Worm (Caenorhabditis elegans) whole organism, L2 larva: ENCODE data around the gene C14E2.4.

ENCODE experiments used
- C34F6.9 ChIP-seq: fragments of 150-350 bp; optimal IDR thresholded peaks from 2 replicates; lab custom pipeline; 2014; ENCODE audit warnings: missing biosample characterization, missing genetic modification characterization
- F13H6.1 ChIP-seq: sonication (generic microtip); optimal IDR thresholded peaks from 2 replicates; lab custom pipeline; 2016; ENCODE audit warnings: missing genetic modification characterization, missing compliant biosample characterization
- R02D3.7 ChIP-seq: fragments of 150-350 bp; optimal IDR thresholded peaks from 2 replicates; lab custom pipeline; 2014; ENCODE audit warnings: missing biosample characterization, missing genetic modification characterization
- Y55F3AM.14 ChIP-seq: fragments of 200-800 bp; sonication (Bioruptor generic); optimal IDR thresholded peaks from 2 replicates; lab custom pipeline; 2018; ENCODE audit warnings: mild to moderate bottlenecking, missing genetic modification characterization, missing compliant biosample characterization
- alr-1 ChIP-seq: fragments of 150-350 bp; optimal IDR thresholded peaks from 2 replicates; lab custom pipeline; 2014; ENCODE audit warnings: missing biosample characterization, missing genetic modification characterization
- ama-1 ChIP-seq: fragments of 150-350 bp; optimal IDR thresholded peaks from 2 replicates; lab custom pipeline; 2018; ENCODE audit warnings: inconsistent platforms
- ceh-16 ChIP-seq: fragments of 150-350 bp; optimal IDR thresholded peaks from 2 replicates; lab custom pipeline; 2014; ENCODE audit warnings: missing biosample characterization, missing genetic modification characterization
- ceh-82 ChIP-seq: fragments of 150-350 bp; optimal IDR thresholded peaks from 2 replicates; lab custom pipeline; 2014; ENCODE audit warnings: missing biosample characterization, missing genetic modification characterization
- crh-2 ChIP-seq: sonication (generic microtip); optimal IDR thresholded peaks from 2 replicates; lab custom pipeline; 2017; ENCODE audit warnings: missing biosample characterization, missing genetic modification characterization
- dmd-4 ChIP-seq: sonication (generic microtip); optimal IDR thresholded peaks from 2 replicates; lab custom pipeline; 2017; ENCODE audit warnings: missing biosample characterization, missing genetic modification characterization
- egl-27 ChIP-seq: sonication (generic microtip); optimal IDR thresholded peaks from 3 replicates; lab custom pipeline; 2017; ENCODE audit warnings: missing biosample characterization, missing genetic modification reagents, missing genetic modification characterization
- elt-1 ChIP-seq: fragments of 150-350 bp; optimal IDR thresholded peaks from 2 replicates; lab custom pipeline; 2014; ENCODE audit warnings: missing biosample characterization, missing genetic modification characterization
- elt-3 ChIP-seq: sonication (generic microtip); optimal IDR thresholded peaks from 2 replicates; lab custom pipeline; 2017; ENCODE audit warnings: missing biosample characterization, missing genetic modification characterization
- fos-1 ChIP-seq: fragments of 150-350 bp; optimal IDR thresholded peaks from 2 replicates; lab custom pipeline; 2014; ENCODE audit warnings: missing biosample characterization, missing genetic modification characterization
- gmeb-1 ChIP-seq: fragments of 150-350 bp; optimal IDR thresholded peaks from 2 replicates; lab custom pipeline; 2014; ENCODE audit warnings: missing biosample characterization, missing genetic modification characterization
- lin-11 ChIP-seq: fragments of 150-350 bp; sonication (generic microtip); optimal IDR thresholded peaks from 2 replicates; lab custom pipeline; 2014; ENCODE audit warnings: missing biosample characterization, missing genetic modification characterization, inconsistent platforms, mixed read lengths
- lsy-2 ChIP-seq, 2 experiments: fragments of 150-350 bp in 1 of 2; sonication (generic microtip) in 1 of 2; optimal IDR thresholded peaks; 2 replicates each; lab custom pipeline; 2014 to 2017; ENCODE audit warnings: missing biosample characterization in 2 of 2, missing genetic modification characterization in 2 of 2
- mab-5 ChIP-seq: fragments of 150-350 bp; optimal IDR thresholded peaks from 2 replicates; lab custom pipeline; 2014; ENCODE audit warnings: missing biosample characterization, missing genetic modification characterization
- mbf-1 ChIP-seq: sonication (generic microtip); optimal IDR thresholded peaks from 2 replicates; lab custom pipeline; 2017; ENCODE audit warnings: missing biosample characterization, missing genetic modification characterization
- mdl-1 ChIP-seq, 2 experiments: fragments of 150-350 bp in 1 of 2; sonication (generic microtip) in 1 of 2; optimal IDR thresholded peaks; 2 replicates each; lab custom pipeline; 2017; ENCODE audit warnings: missing biosample characterization in 2 of 2, missing genetic modification characterization in 2 of 2
- nhr-11 ChIP-seq: fragments of 150-350 bp; optimal IDR thresholded peaks from 2 replicates; lab custom pipeline; 2014; ENCODE audit warnings: missing biosample characterization, missing genetic modification characterization
- nhr-129 ChIP-seq: fragments of 150-350 bp; optimal IDR thresholded peaks from 2 replicates; lab custom pipeline; 2014; ENCODE audit warnings: missing biosample characterization, missing genetic modification characterization
- nhr-21 ChIP-seq: fragments of 150-350 bp; optimal IDR thresholded peaks from 2 replicates; lab custom pipeline; 2014; ENCODE audit warnings: missing biosample characterization, missing genetic modification characterization
- nhr-23 ChIP-seq: fragments of 150-350 bp; optimal IDR thresholded peaks from 2 replicates; lab custom pipeline; 2014; ENCODE audit warnings: missing biosample characterization, missing genetic modification reagents, missing genetic modification characterization
- nhr-237 ChIP-seq: fragments of 150-350 bp; optimal IDR thresholded peaks from 2 replicates; lab custom pipeline; 2014; ENCODE audit warnings: missing biosample characterization, missing genetic modification characterization
- nhr-6 ChIP-seq: fragments of 150-350 bp; optimal IDR thresholded peaks from 2 replicates; lab custom pipeline; 2014; ENCODE audit warnings: missing biosample characterization, missing genetic modification characterization
- nhr-77 ChIP-seq: fragments of 150-350 bp; optimal IDR thresholded peaks from 2 replicates; lab custom pipeline; 2014; ENCODE audit warnings: missing biosample characterization, missing genetic modification characterization
- sem-4 ChIP-seq: fragments of 150-350 bp; optimal IDR thresholded peaks from 2 replicates; lab custom pipeline; 2014; ENCODE audit warnings: missing biosample characterization, missing genetic modification reagents, missing genetic modification characterization
- skn-1 ChIP-seq: sonication (generic microtip); optimal IDR thresholded peaks from 2 replicates; lab custom pipeline; 2017; ENCODE audit warnings: missing biosample characterization, missing genetic modification characterization
- sma-3 ChIP-seq: sonication (generic microtip); optimal IDR thresholded peaks from 2 replicates; lab custom pipeline; 2016; ENCODE audit warnings: missing genetic modification reagents, missing genetic modification characterization, missing compliant biosample characterization
- sma-9 ChIP-seq, 2 experiments: fragments of 150-350 bp in 1 of 2; sonication (generic microtip) in 1 of 2; optimal IDR thresholded peaks; 2 replicates each; lab custom pipeline; 2014 to 2016; ENCODE audit warnings: missing genetic modification characterization in 2 of 2, mild to moderate bottlenecking in 1 of 2, missing biosample characterization in 1 of 2, missing compliant biosample characterization in 1 of 2, missing genetic modification reagents in 1 of 2, moderate library complexity in 1 of 2
- snpc-4 ChIP-seq: fragments of 150-350 bp; optimal IDR thresholded peaks from 2 replicates; lab custom pipeline; 2014; ENCODE audit warnings: missing biosample characterization, missing genetic modification characterization
- unc-55 ChIP-seq: fragments of 150-350 bp; sonication (generic microtip); optimal IDR thresholded peaks from 3 replicates; lab custom pipeline; 2014; ENCODE audit warnings: missing biosample characterization, missing genetic modification reagents, missing genetic modification characterization
- ztf-1 ChIP-seq: fragments of 200-800 bp; sonication (Bioruptor generic); conservative IDR thresholded peaks from 2 replicates; pipeline ENCODE4 v1.3.6; 2022; ENCODE audit warnings: missing genetic modification characterization, missing compliant biosample characterization
- ztf-4 ChIP-seq: fragments of 150-350 bp; optimal IDR thresholded peaks from 2 replicates; lab custom pipeline; 2014; ENCODE audit warnings: missing biosample characterization, missing genetic modification characterization

The C14E2.4 gene

DNA sequence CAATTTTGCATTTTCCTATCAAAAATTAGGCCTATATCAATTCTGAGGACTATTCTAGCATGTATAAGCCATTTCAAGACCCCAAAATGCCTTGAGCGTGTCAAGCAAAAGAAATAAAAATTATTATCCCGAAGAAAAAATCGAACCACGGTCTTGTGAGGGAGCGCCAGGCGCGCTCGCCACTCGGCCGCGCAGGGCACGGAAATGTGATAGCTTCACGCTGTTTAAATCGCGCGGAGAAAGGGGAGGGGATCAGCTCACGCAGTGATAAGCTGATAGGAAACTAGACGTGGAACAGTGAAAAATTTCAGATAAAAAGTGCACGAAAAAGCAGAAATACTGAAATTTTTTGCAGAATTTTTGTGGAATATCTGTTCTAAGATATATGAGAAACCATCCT, 16.6 kb upstream of the C14E2.4 start:
- peak in 1 of 2 experiments; percentile 44 for TF ChIP-seq lsy-2 (tag; optimal IDR thresholded peaks at IDR 0.05; lab: Kevin White, UChicago)
- no peak for TF ChIP-seq egl-27 (tag; lab: Kevin White, UChicago)
- TF ChIP-seq nhr-21 (tag; lab: Kevin White, UChicago): peak; percentile 19
- peak; percentile 49 for TF ChIP-seq sma-9 (GFP tag; optimal IDR thresholded peaks at IDR 0.05; lab: Kevin White, UChicago)
- no peak for TF ChIP-seq sma-9 (tag; optimal IDR thresholded peaks at IDR 0.05; lab: Kevin White, UChicago)
- peak; percentile 5 for TF ChIP-seq lin-11 (tag; lab: Kevin White, UChicago)
- peak; percentile 54 for TF ChIP-seq gmeb-1 (tag; lab: Kevin White, UChicago)
- peak; percentile 35 for TF ChIP-seq unc-55 (GFP tag; lab: Kevin White, UChicago)
- TF ChIP-seq nhr-129 (tag; lab: Kevin White, UChicago): peak; percentile 53
- TF ChIP-seq R02D3.7 (tag; lab: Kevin White, UChicago): no peak
- TF ChIP-seq Y55F3AM.14 (GFP tag; lab: Kevin White, UChicago): peak; percentile 46
- TF ChIP-seq crh-2: no peak
- TF ChIP-seq sma-3 (GFP tag; lab: Kevin White, UChicago): peak; percentile 17
- TF ChIP-seq F13H6.1 (tag; lab: Kevin White, UChicago): peak; percentile 8

DNA sequence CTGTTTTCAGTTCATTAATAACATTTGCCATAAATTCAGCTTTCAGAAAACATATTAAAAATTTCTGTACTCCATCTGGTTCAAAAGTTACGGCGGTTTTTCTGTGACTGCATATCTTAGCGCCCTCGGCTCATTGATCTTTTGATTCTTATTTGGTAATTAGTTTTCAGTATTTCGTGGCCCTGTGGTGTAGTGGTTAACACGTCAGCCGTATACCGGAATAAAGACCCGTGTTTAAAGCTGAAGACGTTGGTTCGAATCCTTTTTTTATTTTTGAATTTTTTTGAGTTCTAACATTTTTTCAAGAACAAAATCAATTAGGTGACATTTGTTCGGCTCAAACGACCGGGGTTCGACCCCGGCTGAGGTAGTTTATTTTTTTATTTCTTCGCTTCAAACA, 9.3 kb upstream of the C14E2.4 start:
- TF ChIP-seq ama-1 (lab: Kevin White, UChicago): no peak
- TF ChIP-seq ceh-82 (tag; lab: Kevin White, UChicago): no peak
- TF ChIP-seq nhr-6 (tag; lab: Kevin White, UChicago): no peak
- TF ChIP-seq mbf-1 (tag; lab: Kevin White, UChicago): no peak
- TF ChIP-seq snpc-4 (tag; lab: Kevin White, UChicago): no peak
- TF ChIP-seq mab-5 (tag; lab: Kevin White, UChicago): no peak

DNA sequence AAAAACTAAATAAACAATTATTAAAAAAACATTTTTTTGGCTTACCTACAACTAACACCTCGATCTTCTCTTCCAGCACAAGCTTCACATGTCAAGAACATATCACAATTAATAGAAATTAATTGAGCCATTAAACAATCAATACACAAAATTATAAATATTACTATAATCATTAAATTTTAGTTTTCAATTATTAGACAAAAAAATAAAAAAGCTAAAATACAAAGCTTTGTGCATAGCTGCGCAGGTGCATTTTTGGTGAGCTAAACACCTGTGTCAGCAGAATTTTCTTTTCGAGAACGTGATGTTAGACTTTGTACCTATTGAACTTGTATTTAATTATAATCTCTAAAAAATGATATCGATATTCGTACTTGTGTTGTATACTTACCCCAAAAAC, 8.8 kb upstream of the C14E2.4 start, which contains the start of gene C14E2.6:
TSS of gene C14E2.6 (minus strand) at position 101 of the 400 bp plus-strand sequence.
- TF ChIP-seq crh-2: no peak
- no peak for TF ChIP-seq alr-1
- no peak for TF ChIP-seq nhr-237 (tag; lab: Kevin White, UChicago)
- TF ChIP-seq fos-1 (tag; lab: Kevin White, UChicago): no peak
- no peak for TF ChIP-seq elt-3
- TF ChIP-seq lsy-2 (tag; optimal IDR thresholded peaks at IDR 0.05; lab: Kevin White, UChicago): no peak
- TF ChIP-seq nhr-11 (tag; lab: Kevin White, UChicago): no peak
- TF ChIP-seq dmd-4 (tag; lab: Kevin White, UChicago): no peak
- no peak for TF ChIP-seq ztf-1
- TF ChIP-seq mbf-1 (tag; lab: Kevin White, UChicago): no peak
- TF ChIP-seq nhr-77 (tag; lab: Kevin White, UChicago): no peak
- no peak for TF ChIP-seq skn-1 (tag; lab: Kevin White, UChicago)
- no peak for TF ChIP-seq ztf-4 (tag; lab: Kevin White, UChicago)
- TF ChIP-seq sem-4 (tag; lab: Kevin White, UChicago): no peak
- no peak for TF ChIP-seq sma-3 (GFP tag; lab: Kevin White, UChicago)
- no peak for TF ChIP-seq ceh-16 (tag; lab: Kevin White, UChicago)
- TF ChIP-seq nhr-23 (tag; lab: Kevin White, UChicago): no peak
- TF ChIP-seq ceh-82 (tag; lab: Kevin White, UChicago): no peak
- TF ChIP-seq egl-27 (tag; lab: Kevin White, UChicago): no peak

DNA sequence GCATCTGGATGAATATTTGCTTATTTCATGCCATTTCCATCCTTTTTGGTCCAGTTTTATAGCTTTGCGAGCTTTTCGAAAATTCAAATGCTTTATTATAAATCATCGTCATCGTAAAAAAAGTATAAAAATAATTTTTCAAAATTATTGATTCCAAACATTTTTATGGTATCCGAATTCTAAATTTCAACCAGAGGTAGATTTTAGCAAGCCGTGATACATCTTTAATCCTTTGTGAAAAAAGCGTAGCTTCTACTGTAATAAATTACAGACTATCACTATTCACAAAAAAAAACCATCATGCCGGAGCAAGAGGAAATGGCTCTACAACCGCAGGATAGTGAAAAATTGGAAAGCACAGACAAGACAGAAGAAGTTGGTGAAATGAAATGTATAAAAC, 5.0 kb upstream of the C14E2.4 start, which contains the start of gene C14E2.1:
TSS of gene C14E2.1 (plus strand) at position 301 of the 400 bp plus-strand sequence.
- no peak for TF ChIP-seq dmd-4 (tag; lab: Kevin White, UChicago)
- TF ChIP-seq mdl-1 (tag; optimal IDR thresholded peaks at IDR 0.05; lab: Kevin White, UChicago): no peak
- TF ChIP-seq elt-3: no peak
- TF ChIP-seq C34F6.9: no peak
- no peak for TF ChIP-seq skn-1 (tag; lab: Kevin White, UChicago)

DNA sequence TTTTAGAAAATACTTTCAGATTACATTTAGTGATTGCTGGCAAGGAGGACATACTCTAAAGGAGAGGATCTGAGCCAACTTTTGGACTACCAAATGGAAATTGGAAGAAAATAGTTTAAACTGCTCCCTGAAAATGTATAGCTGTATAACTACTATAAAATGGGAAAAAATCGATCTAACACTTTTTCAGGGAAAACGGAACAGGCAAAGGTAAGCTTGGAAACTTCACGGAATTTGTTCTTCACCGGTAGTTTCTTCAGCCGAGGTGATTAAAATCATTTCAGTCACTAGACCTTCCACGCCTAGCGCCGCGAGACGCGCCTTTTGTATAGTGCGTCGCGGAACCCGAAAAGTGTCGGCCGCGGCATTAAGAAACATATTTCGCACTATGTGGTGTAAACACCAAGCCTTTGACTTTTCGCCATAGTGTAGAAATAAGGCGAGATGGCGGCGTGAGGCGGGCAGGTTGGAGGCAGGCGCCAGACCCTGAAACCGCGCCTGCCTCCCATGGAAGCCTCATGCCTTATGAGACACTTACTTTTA, 4.2 kb upstream of the C14E2.4 start, which contains the start of gene C14E2.5:
TSS of gene C14E2.5 (minus strand) at position 51 of the 543 bp plus-strand sequence.
- TF ChIP-seq elt-1 (tag; lab: Kevin White, UChicago): no peak
